Fruit fly (Drosophila melanogaster) whole organism, embryonic: ENCODE results near the gene ND-B16.6.
A peak's percentile ranks its signal among the peaks of the same experiment; 100 is the strongest.

Experiments
- B-H1 ChIP-seq: fragments of 200-800 bp; sonication (Bioruptor generic); IDR thresholded peaks from 3 replicates; pipeline ENCODE4 v1.3.6; 2022; ENCODE audit warnings: missing biosample characterization, missing genetic modification characterization
- C15 ChIP-seq: fragments of 200-800 bp; sonication (Bioruptor generic); IDR thresholded peaks from 3 replicates; pipeline ENCODE4 v1.3.6; 2022; ENCODE audit warnings: missing biosample characterization, missing genetic modification characterization
- CG10321 ChIP-seq: fragments of 200-800 bp; sonication (Bioruptor generic); IDR thresholded peaks from 2 replicates; pipeline ENCODE4 v1.3.6; 2022; ENCODE audit warnings: missing biosample characterization, missing genetic modification characterization
- CG10462 ChIP-seq: fragments of 200-800 bp; sonication (Bioruptor generic); optimal IDR thresholded peaks from 2 replicates; lab custom pipeline; 2016; ENCODE audit warnings: missing biosample characterization, missing genetic modification characterization
- CG11093 ChIP-seq: fragments of 200-800 bp; sonication (Bioruptor generic); IDR thresholded peaks from 3 replicates; pipeline ENCODE4 v1.3.6; 2022; ENCODE audit warnings: missing biosample characterization, missing genetic modification characterization
- CG12219 ChIP-seq: fragments of 200-800 bp; sonication (Bioruptor generic); optimal IDR thresholded peaks from 3 replicates; lab custom pipeline; 2018; ENCODE audit warnings: missing biosample characterization, mild to moderate bottlenecking, missing genetic modification characterization
- CG14710 ChIP-seq: fragments of 200-800 bp; sonication (Bioruptor generic); optimal IDR thresholded peaks from 3 replicates; lab custom pipeline; 2019; ENCODE audit warnings: missing biosample characterization, mild to moderate bottlenecking, missing genetic modification characterization, moderate library complexity
- CG17328 ChIP-seq: fragments of 200-800 bp; sonication (Bioruptor generic); IDR thresholded peaks from 2 replicates; pipeline ENCODE4 v1.3.6; 2022; ENCODE audit warnings: missing biosample characterization, missing genetic modification characterization
- CG17612 ChIP-seq: fragments of 200-800 bp; sonication (Bioruptor generic); IDR thresholded peaks from 2 replicates; pipeline ENCODE4 v1.3.6; 2022; ENCODE audit warnings: missing biosample characterization, missing genetic modification characterization
- CG18011 ChIP-seq: fragments of 200-800 bp; sonication (Bioruptor generic); optimal IDR thresholded peaks from 2 replicates; lab custom pipeline; 2017; ENCODE audit warnings: missing biosample characterization, missing genetic modification characterization, mild to moderate bottlenecking, moderate library complexity, missing genotype
- CG3838 ChIP-seq: fragments of 200-800 bp; sonication (Bioruptor generic); optimal IDR thresholded peaks from 3 replicates; lab custom pipeline; 2016; ENCODE audit warnings: missing biosample characterization, missing genetic modification characterization
- CG4707 ChIP-seq: fragments of 200-800 bp; sonication (Bioruptor generic); optimal IDR thresholded peaks from 2 replicates; lab custom pipeline; 2018; ENCODE audit warnings: missing biosample characterization, mild to moderate bottlenecking, missing genetic modification characterization, moderate library complexity
- CG5180 ChIP-seq: fragments of 200-800 bp; sonication (Bioruptor generic); optimal IDR thresholded peaks from 3 replicates; lab custom pipeline; 2017; ENCODE audit warnings: missing biosample characterization, missing genetic modification characterization, mild to moderate bottlenecking, moderate library complexity, missing genetic modification reagents
- CG6254 ChIP-seq: fragments of 200-800 bp; sonication (Bioruptor generic); optimal IDR thresholded peaks from 3 replicates; lab custom pipeline; 2017; ENCODE audit warnings: mild to moderate bottlenecking, missing biosample characterization, missing genetic modification reagents, missing genetic modification characterization
- CG7745 ChIP-seq: fragments of 200-800 bp; sonication (Bioruptor generic); optimal IDR thresholded peaks from 2 replicates; lab custom pipeline; 2018; ENCODE audit warnings: missing biosample characterization, mild to moderate bottlenecking, missing genetic modification characterization, moderate library complexity
- CG7786 ChIP-seq: fragments of 200-800 bp; sonication (Bioruptor generic); optimal IDR thresholded peaks from 2 replicates; lab custom pipeline; 2016; ENCODE audit warnings: missing biosample characterization, missing genetic modification characterization
- CG7928 ChIP-seq: fragments of 200-800 bp; sonication (Bioruptor generic); optimal IDR thresholded peaks from 2 replicates; lab custom pipeline; 2017; ENCODE audit warnings: missing biosample characterization, mild to moderate bottlenecking, missing genetic modification characterization
- CG8944 ChIP-seq: fragments of 200-800 bp; sonication (Bioruptor generic); optimal IDR thresholded peaks from 3 replicates; lab custom pipeline; 2016; ENCODE audit warnings: missing biosample characterization, missing genetic modification characterization
- D ChIP-seq, 2 experiments: fragments of 200-800 bp in 1 of 2; fragments of >200 bp in 1 of 2; sonication (Bioruptor generic) in 1 of 2; optimal IDR thresholded peaks; 2 replicates in 1 of 2; 3 replicates in 1 of 2; lab custom pipeline; 2017; ENCODE audit warnings: mild to moderate bottlenecking in 1 of 2, missing biosample characterization in 1 of 2, missing genetic modification characterization in 1 of 2, missing genetic modification reagents in 1 of 2
- ERR ChIP-seq: fragments of 200-800 bp; sonication (Bioruptor generic); optimal IDR thresholded peaks from 2 replicates; lab custom pipeline; 2016; ENCODE audit warnings: missing biosample characterization, missing genetic modification characterization
- Ets97D ChIP-seq: fragments of 200-800 bp; sonication (Bioruptor generic); optimal IDR thresholded peaks from 3 replicates; lab custom pipeline; 2016; ENCODE audit warnings: missing biosample characterization, missing genetic modification characterization
- Fer1 ChIP-seq: fragments of 200-800 bp; sonication (Bioruptor generic); optimal IDR thresholded peaks from 2 replicates; lab custom pipeline; 2017; ENCODE audit warnings: missing biosample characterization, mild to moderate bottlenecking, missing genetic modification characterization
- Gsc ChIP-seq: fragments of 200-800 bp; sonication (Bioruptor generic); IDR thresholded peaks from 2 replicates; pipeline ENCODE4 v1.3.6; 2022; ENCODE audit warnings: missing biosample characterization, missing genetic modification characterization
- Lim3 ChIP-seq: fragments of 200-800 bp; sonication (Bioruptor generic); IDR thresholded peaks from 2 replicates; pipeline ENCODE4 v1.3.6; 2022; ENCODE audit warnings: missing biosample characterization, missing genetic modification characterization
- Mad ChIP-seq: fragments of 200-800 bp; sonication (Bioruptor generic); optimal IDR thresholded peaks from 2 replicates; lab custom pipeline; 2016; ENCODE audit warnings: missing biosample characterization, missing genetic modification characterization
- NK7.1 ChIP-seq: fragments of 200-800 bp; sonication (Bioruptor generic); optimal IDR thresholded peaks from 3 replicates; lab custom pipeline; 2016; ENCODE audit warnings: missing biosample characterization, missing genetic modification characterization
- PHDP ChIP-seq: fragments of 200-800 bp; sonication (Bioruptor generic); optimal IDR thresholded peaks from 3 replicates; lab custom pipeline; 2018; ENCODE audit warnings: missing biosample characterization, mild to moderate bottlenecking, missing genetic modification characterization, moderate library complexity
- Sox102F ChIP-seq: fragments of 200-800 bp; sonication (Bioruptor generic); optimal IDR thresholded peaks from 2 replicates; lab custom pipeline; 2018; ENCODE audit warnings: missing biosample characterization, mild to moderate bottlenecking, missing genetic modification characterization, moderate library complexity
- Spps ChIP-seq: fragments of 200-800 bp; sonication (Bioruptor generic); optimal IDR thresholded peaks from 2 replicates; lab custom pipeline; 2018; ENCODE audit warnings: missing biosample characterization, mild to moderate bottlenecking, missing genetic modification characterization
- Sry-δ ChIP-seq: fragments of 200-800 bp; sonication (Bioruptor generic); optimal IDR thresholded peaks from 2 replicates; lab custom pipeline; 2016; ENCODE audit warnings: missing biosample characterization, missing genetic modification characterization
- Taf1 ChIP-seq: fragments of 200-800 bp; sonication (Bioruptor generic); IDR thresholded peaks from 2 replicates; pipeline ENCODE4 v1.3.6; 2022; ENCODE audit warnings: missing biosample characterization, missing genetic modification characterization
- Trl ChIP-seq, 3 experiments: fragments of >200 bp in 2 of 3; fragments of 200-800 bp in 1 of 3; sonication (Bioruptor generic) in 1 of 3; optimal IDR thresholded peaks; 2 replicates in 1 of 3; 3 replicates in 2 of 3; lab custom pipeline; 2016 to 2017; ENCODE audit warnings: missing biosample characterization in 1 of 3, missing genetic modification characterization in 1 of 3
- cg ChIP-seq: fragments of 200-800 bp; sonication (Bioruptor generic); optimal IDR thresholded peaks from 3 replicates; lab custom pipeline; 2019; ENCODE audit warnings: missing biosample characterization, mild to moderate bottlenecking, missing genetic modification characterization, moderate library complexity
- chif ChIP-seq, 2 experiments: fragments of 200-800 bp; sonication (Bioruptor generic); optimal IDR thresholded peaks; 3 replicates each; lab custom pipeline; 2016; ENCODE audit warnings: missing biosample characterization in 2 of 2, missing genetic modification characterization in 2 of 2
- disco-r ChIP-seq: fragments of 200-800 bp; sonication (Bioruptor generic); optimal IDR thresholded peaks from 2 replicates; lab custom pipeline; 2016; ENCODE audit warnings: missing biosample characterization, missing genetic modification characterization
- dmrt11E ChIP-seq: fragments of 200-800 bp; sonication (Bioruptor generic); optimal IDR thresholded peaks from 3 replicates; lab custom pipeline; 2018; ENCODE audit warnings: missing biosample characterization, mild to moderate bottlenecking, missing genetic modification characterization, moderate library complexity
- ewg ChIP-seq: fragments of 200-800 bp; sonication (Bioruptor generic); optimal IDR thresholded peaks from 3 replicates; lab custom pipeline; 2017; ENCODE audit warnings: mild to moderate bottlenecking, missing biosample characterization, missing genetic modification reagents, missing genetic modification characterization
- fd64A ChIP-seq: fragments of 200-800 bp; sonication (Bioruptor generic); optimal IDR thresholded peaks from 3 replicates; lab custom pipeline; 2018; ENCODE audit warnings: missing biosample characterization, mild to moderate bottlenecking, missing genetic modification characterization
- knrl ChIP-seq: fragments of 200-800 bp; sonication (Bioruptor generic); IDR thresholded peaks from 3 replicates; pipeline ENCODE4 v1.3.6; 2022; ENCODE audit warnings: missing biosample characterization, missing genetic modification characterization; ENCODE audit not compliant: partially characterized antibody
- lbe ChIP-seq: fragments of 200-800 bp; sonication (Bioruptor generic); optimal IDR thresholded peaks from 2 replicates; lab custom pipeline; 2016; ENCODE audit warnings: missing biosample characterization, mild to moderate bottlenecking, missing genetic modification characterization
- lilli ChIP-seq: fragments of 200-800 bp; sonication (Bioruptor generic); optimal IDR thresholded peaks from 3 replicates; lab custom pipeline; 2016; ENCODE audit warnings: missing biosample characterization, missing genetic modification characterization
- nau ChIP-seq: fragments of 200-800 bp; sonication (Bioruptor generic); optimal IDR thresholded peaks from 3 replicates; lab custom pipeline; 2017; ENCODE audit warnings: missing biosample characterization, mild to moderate bottlenecking, missing genetic modification characterization, missing genetic modification reagents
- nerfin-1 ChIP-seq: fragments of 200-800 bp; sonication (Bioruptor generic); optimal IDR thresholded peaks from 3 replicates; lab custom pipeline; 2019; ENCODE audit warnings: missing biosample characterization, mild to moderate bottlenecking, missing genetic modification characterization, moderate library complexity
- org-1 ChIP-seq: fragments of 200-800 bp; sonication (Bioruptor generic); optimal IDR thresholded peaks from 2 replicates; lab custom pipeline; 2017; ENCODE audit warnings: missing biosample characterization, missing genetic modification characterization
- pros ChIP-seq: fragments of 200-800 bp; sonication (Bioruptor generic); optimal IDR thresholded peaks from 3 replicates; lab custom pipeline; 2019; ENCODE audit warnings: missing biosample characterization, mild to moderate bottlenecking, missing genetic modification characterization, moderate library complexity
- trem ChIP-seq: fragments of 200-800 bp; optimal IDR thresholded peaks from 3 replicates; lab custom pipeline; 2019; ENCODE audit warnings: missing biosample characterization, mild to moderate bottlenecking, missing genetic modification characterization, moderate library complexity
- unc-4 ChIP-seq: fragments of 200-800 bp; sonication (Bioruptor generic); IDR thresholded peaks from 2 replicates; pipeline ENCODE4 v1.3.6; 2022; ENCODE audit warnings: missing biosample characterization, missing genetic modification characterization; ENCODE audit not compliant: partially characterized antibody
- vfl ChIP-seq: fragments of 200-800 bp; sonication (Bioruptor generic); optimal IDR thresholded peaks from 2 replicates; lab custom pipeline; 2016; ENCODE audit warnings: missing biosample characterization, missing genetic modification characterization
- wdn ChIP-seq: fragments of 200-800 bp; sonication (Bioruptor generic); IDR thresholded peaks from 2 replicates; pipeline ENCODE4 v1.3.6; 2022; ENCODE audit warnings: missing biosample characterization, missing genetic modification characterization
- yki ChIP-seq: fragments of >200 bp; optimal IDR thresholded peaks from 3 replicates; lab custom pipeline; 2018

ND-B16.6 gene

DNA sequence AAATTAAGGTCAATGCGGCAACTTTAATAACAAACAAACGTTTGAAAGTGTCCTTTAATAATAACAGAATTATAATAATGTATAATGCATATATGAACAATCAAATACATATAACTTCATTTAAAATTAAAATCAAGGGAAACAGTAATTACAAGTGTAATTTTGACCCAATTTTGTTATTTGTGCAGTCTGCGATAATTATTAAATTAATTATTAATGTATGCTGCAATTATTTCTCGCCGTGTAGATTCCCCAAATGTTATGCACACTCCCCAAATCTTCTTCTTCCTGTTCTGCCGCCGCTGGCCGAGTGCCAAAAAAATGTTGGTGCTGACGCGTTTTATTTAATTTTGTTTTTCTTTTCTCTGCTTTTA, 3.4 kb upstream of the ND-B16.6 start (continued):
- no peak; the same call in 1 of the 2 replicates for TF ChIP-seq Gsc (GFP tag; lab: Robert Waterston, UW)
- TF ChIP-seq NK7.1 (GFP tag; lab: Kevin White, UChicago), result no peak
- peak; percentile 50 for TF ChIP-seq Mad (GFP tag; lab: Kevin White, UChicago)
- TF ChIP-seq unc-4, result no peak
- TF ChIP-seq nerfin-1 (tag; lab: Kevin White, UChicago), result peak; percentile 85
- TF ChIP-seq Sox102F (GFP tag; lab: Kevin White, UChicago), result peak; percentile 89
- peak; percentile 91 for TF ChIP-seq CG14710 (tag; lab: Kevin White, UChicago)
- TF ChIP-seq CG11093, result peak; percentile 67; the same call in 2 of the 3 replicates
- TF ChIP-seq lilli (GFP tag; lab: Kevin White, UChicago), result peak; percentile 44
- TF ChIP-seq PHDP (tag; lab: Kevin White, UChicago), result peak; percentile 90
- TF ChIP-seq CG5180 (GFP tag; lab: Kevin White, UChicago), result peak; percentile 79
- peak; percentile 93 for TF ChIP-seq Fer1
- peak in 1 of 2 experiments; percentile 48 for TF ChIP-seq chif (GFP tag; optimal IDR thresholded peaks at IDR 0.05; lab: Kevin White, UChicago)
- peak; percentile 64 for TF ChIP-seq CG4707 (GFP tag; lab: Kevin White, UChicago)
- peak; percentile 77 for TF ChIP-seq Spps (tag; lab: Kevin White, UChicago)
- TF ChIP-seq CG10462 (GFP tag; lab: Kevin White, UChicago), result peak; percentile 69
- TF ChIP-seq Sry-δ, result no peak
- no peak for TF ChIP-seq Trl (optimal IDR thresholded peaks at IDR 0.05; lab: Kevin White, UChicago)
- TF ChIP-seq Trl (GFP tag; optimal IDR thresholded peaks at IDR 0.05; lab: Kevin White, UChicago), result no peak
- TF ChIP-seq Taf1, result peak; percentile 60
- peak; percentile 34; the same call in 1 of the 2 replicates for TF ChIP-seq Lim3
- TF ChIP-seq CG6254 (GFP tag; lab: Kevin White, UChicago), result peak; percentile 72
- peak; percentile 79 for TF ChIP-seq nau
- peak; percentile 72 for TF ChIP-seq B-H1 (GFP tag; lab: Robert Waterston, UW)
- peak; percentile 60; the same call in 1 of the 2 replicates for TF ChIP-seq CG17612
- peak; percentile 47; the same call in 1 of the 2 replicates for TF ChIP-seq CG10321 (GFP tag; lab: Robert Waterston, UW)
- no peak for TF ChIP-seq CG18011 (GFP tag; lab: Kevin White, UChicago)
- TF ChIP-seq lbe, result peak; percentile 26
- peak; percentile 39 for TF ChIP-seq fd64A (GFP tag; lab: Kevin White, UChicago)
- TF ChIP-seq knrl (GFP tag; lab: Robert Waterston, UW), result no peak
- peak; percentile 78 for TF ChIP-seq ewg
- TF ChIP-seq CG7745 (tag; lab: Kevin White, UChicago), result no peak
- TF ChIP-seq D (optimal IDR thresholded peaks at IDR 0.05; lab: Kevin White, UChicago), result no peak
- peak; percentile 84 for TF ChIP-seq D (GFP tag; optimal IDR thresholded peaks at IDR 0.05; lab: Kevin White, UChicago)
- TF ChIP-seq CG17328 (GFP tag; lab: Robert Waterston, UW), result peak; percentile 73
- peak; percentile 66 for TF ChIP-seq wdn (GFP tag; lab: Robert Waterston, UW)
- TF ChIP-seq CG12219 (GFP tag; lab: Kevin White, UChicago), result peak; percentile 77
- TF ChIP-seq ERR (GFP tag; lab: Kevin White, UChicago), result no peak
- peak; percentile 87 for TF ChIP-seq org-1 (GFP tag; lab: Kevin White, UChicago)
- no peak for TF ChIP-seq pros (GFP tag; lab: Kevin White, UChicago)
- TF ChIP-seq Ets97D (GFP tag; lab: Kevin White, UChicago), result no peak
- no peak for TF ChIP-seq disco-r (GFP tag; lab: Kevin White, UChicago)
- TF ChIP-seq dmrt11E (tag; lab: Kevin White, UChicago), result peak; percentile 89
- TF ChIP-seq trem (tag; lab: Kevin White, UChicago), result peak; percentile 82
- no peak for TF ChIP-seq vfl (GFP tag; lab: Kevin White, UChicago)
- no peak for TF ChIP-seq yki (lab: Kevin White, UChicago)
- TF ChIP-seq cg (GFP tag; lab: Kevin White, UChicago), result no peak
- 0 out of 3 replicates have a peak, but pooled peaks have one; percentile 22 for TF ChIP-seq C15 (GFP tag; lab: Robert Waterston, UW)
- no peak for TF ChIP-seq CG3838 (GFP tag; lab: Kevin White, UChicago)
- no peak for TF ChIP-seq CG8944
- TF ChIP-seq CG7786, result no peak
- peak; percentile 49 for TF ChIP-seq CG7928 (GFP tag; lab: Kevin White, UChicago)
